Worm (Caenorhabditis elegans) whole organism, mixed stage, embryonic: ENCODE results near the gene zif-1.

Experiments used
- M03D4.4 ChIP-seq: sonication (generic microtip); optimal IDR thresholded peaks from 2 replicates; lab custom pipeline; 2017; ENCODE audit warnings: mild to moderate bottlenecking, missing genetic modification characterization, missing compliant biosample characterization
- bed-3 ChIP-seq: fragments of 200-800 bp; sonication (Bioruptor generic); optimal IDR thresholded peaks from 3 replicates; lab custom pipeline; 2018; ENCODE audit warnings: mild to moderate bottlenecking, missing genetic modification characterization, moderate library complexity, missing compliant biosample characterization
- blmp-1 ChIP-seq: fragments of 150-350 bp; optimal IDR thresholded peaks from 2 replicates; lab custom pipeline; 2014; ENCODE audit warnings: missing biosample characterization, missing genetic modification characterization
- ceh-39 ChIP-seq: fragments of 150-350 bp; optimal IDR thresholded peaks from 2 replicates; lab custom pipeline; 2014; ENCODE audit warnings: missing biosample characterization, missing genetic modification characterization
- ceh-43 ChIP-seq: fragments of 200-800 bp; sonication (Bioruptor generic); optimal IDR thresholded peaks from 2 replicates; lab custom pipeline; 2018; ENCODE audit warnings: mild to moderate bottlenecking, missing genetic modification characterization, moderate library complexity, missing compliant biosample characterization
- ceh-83 ChIP-seq: fragments of 200-800 bp; sonication (Bioruptor generic); optimal IDR thresholded peaks from 2 replicates; lab custom pipeline; 2018; ENCODE audit warnings: mild to moderate bottlenecking, missing genetic modification characterization, missing compliant biosample characterization
- ces-1 ChIP-seq: fragments of 150-350 bp; optimal IDR thresholded peaks from 2 replicates; lab custom pipeline; 2014; ENCODE audit warnings: missing biosample characterization, missing genetic modification reagents, missing genetic modification characterization
- cnd-1 ChIP-seq: fragments of 200-800 bp; sonication (Bioruptor generic); optimal IDR thresholded peaks from 2 replicates; lab custom pipeline; 2018; ENCODE audit warnings: mild to moderate bottlenecking, missing genetic modification characterization, missing compliant biosample characterization
- drap-1 ChIP-seq: fragments of 200-800 bp; sonication (Bioruptor generic); optimal IDR thresholded peaks from 3 replicates; lab custom pipeline; 2018; ENCODE audit warnings: mild to moderate bottlenecking, missing genetic modification characterization, missing compliant biosample characterization
- elt-1 ChIP-seq: sonication (generic microtip); optimal IDR thresholded peaks from 2 replicates; lab custom pipeline; 2017; ENCODE audit warnings: missing genetic modification characterization, mild to moderate bottlenecking, missing compliant biosample characterization, antibody characterized with exemption, moderate library complexity, borderline replicate concordance; ENCODE audit not compliant: insufficient read depth
- elt-3 ChIP-seq: fragments of 150-350 bp; optimal IDR thresholded peaks from 2 replicates; lab custom pipeline; 2014; ENCODE audit warnings: missing biosample characterization, missing genetic modification characterization
- flh-1 ChIP-seq: fragments of 200-800 bp; sonication (Bioruptor generic); optimal IDR thresholded peaks from 2 replicates; lab custom pipeline; 2018; ENCODE audit warnings: mild to moderate bottlenecking, missing genetic modification characterization, moderate library complexity, missing compliant biosample characterization
- ham-2 ChIP-seq: fragments of 200-800 bp; sonication (Bioruptor generic); optimal IDR thresholded peaks from 2 replicates; lab custom pipeline; 2018; ENCODE audit warnings: mild to moderate bottlenecking, missing genetic modification characterization, missing compliant biosample characterization
- hlh-1 ChIP-seq: fragments of 150-350 bp; optimal IDR thresholded peaks from 2 replicates; lab custom pipeline; 2014; ENCODE audit warnings: missing biosample characterization, missing genetic modification reagents, missing genetic modification characterization
- lin-13 ChIP-seq: fragments of 150-350 bp; optimal IDR thresholded peaks from 2 replicates; lab custom pipeline; 2014; ENCODE audit warnings: missing biosample characterization, missing genetic modification characterization
- lin-32 ChIP-seq: fragments of 200-800 bp; sonication (Bioruptor generic); optimal IDR thresholded peaks from 2 replicates; lab custom pipeline; 2018; ENCODE audit warnings: mild to moderate bottlenecking, missing genetic modification characterization, missing compliant biosample characterization
- lsy-2 ChIP-seq: fragments of 150-350 bp; optimal IDR thresholded peaks from 2 replicates; lab custom pipeline; 2014; ENCODE audit warnings: missing biosample characterization, missing genetic modification characterization
- mab-5 ChIP-seq: fragments of 150-350 bp; optimal IDR thresholded peaks from 2 replicates; lab custom pipeline; 2014; ENCODE audit warnings: missing biosample characterization, missing genetic modification characterization
- mep-1 ChIP-seq: fragments of 150-350 bp; optimal IDR thresholded peaks from 2 replicates; lab custom pipeline; 2017; ENCODE audit warnings: missing biosample characterization, missing genetic modification reagents, missing genetic modification characterization, inconsistent platforms
- mls-2 ChIP-seq: sonication (generic microtip); optimal IDR thresholded peaks from 2 replicates; lab custom pipeline; 2016; ENCODE audit warnings: mild to moderate bottlenecking, missing genetic modification characterization, moderate library complexity, missing compliant biosample characterization
- nhr-12 ChIP-seq: fragments of 150-350 bp; optimal IDR thresholded peaks from 2 replicates; lab custom pipeline; 2014; ENCODE audit warnings: missing biosample characterization, missing genetic modification characterization
- nhr-2 ChIP-seq: fragments of 150-350 bp; optimal IDR thresholded peaks from 2 replicates; lab custom pipeline; 2014; ENCODE audit warnings: missing biosample characterization, missing genetic modification characterization
- nhr-237 ChIP-seq: fragments of 150-350 bp; optimal IDR thresholded peaks from 2 replicates; lab custom pipeline; 2014; ENCODE audit warnings: missing biosample characterization, missing genetic modification characterization
- nhr-28 ChIP-seq: fragments of 150-350 bp; optimal IDR thresholded peaks from 2 replicates; lab custom pipeline; 2014; ENCODE audit warnings: missing biosample characterization, missing genetic modification characterization
- nhr-76 ChIP-seq: sonication (generic microtip); optimal IDR thresholded peaks from 2 replicates; lab custom pipeline; 2017; ENCODE audit warnings: missing biosample characterization, missing genetic modification characterization
- pha-4 ChIP-seq: fragments of 150-350 bp; optimal IDR thresholded peaks from 2 replicates; lab custom pipeline; 2018; ENCODE audit warnings: missing biosample characterization, missing genetic modification reagents, missing genetic modification characterization
- sem-2 ChIP-seq: fragments of 200-800 bp; sonication (Bioruptor generic); optimal IDR thresholded peaks from 2 replicates; lab custom pipeline; 2018; ENCODE audit warnings: mild to moderate bottlenecking, missing genetic modification characterization, missing compliant biosample characterization
- snpc-4 ChIP-seq: fragments of 150-350 bp; optimal IDR thresholded peaks from 2 replicates; lab custom pipeline; 2014; ENCODE audit warnings: missing biosample characterization, missing genetic modification characterization
- sptf-1 ChIP-seq: sonication (generic microtip); optimal IDR thresholded peaks from 2 replicates; lab custom pipeline; 2017; ENCODE audit warnings: mild to moderate bottlenecking, missing genetic modification characterization, moderate library complexity, missing compliant biosample characterization
- tbx-8 ChIP-seq: fragments of 200-800 bp; sonication (Bioruptor generic); optimal IDR thresholded peaks from 2 replicates; lab custom pipeline; 2018; ENCODE audit warnings: mild to moderate bottlenecking, missing genetic modification characterization, moderate library complexity, missing compliant biosample characterization
- unc-120 ChIP-seq: sonication (generic microtip); optimal IDR thresholded peaks from 2 replicates; lab custom pipeline; 2017; ENCODE audit warnings: missing genetic modification characterization, missing compliant biosample characterization; ENCODE audit not compliant: poor library complexity, severe bottlenecking
- unc-39 ChIP-seq: fragments of 150-350 bp; optimal IDR thresholded peaks from 2 replicates; lab custom pipeline; 2014; ENCODE audit warnings: missing biosample characterization, missing genetic modification characterization
- unc-62 ChIP-seq: fragments of 150-350 bp; optimal IDR thresholded peaks from 2 replicates; lab custom pipeline; 2014; ENCODE audit warnings: missing biosample characterization, missing genetic modification reagents, missing genetic modification characterization
- zip-8 ChIP-seq: fragments of 150-350 bp; optimal IDR thresholded peaks from 2 replicates; lab custom pipeline; 2014; ENCODE audit warnings: missing biosample characterization, missing genetic modification characterization
- ztf-11 ChIP-seq: fragments of 150-350 bp; optimal IDR thresholded peaks from 2 replicates; lab custom pipeline; 2014; ENCODE audit warnings: missing biosample characterization, missing genetic modification characterization

zif-1 gene

ce11 chrIII:9051119-9051597, 48.6 kb downstream of the zif-1 start:
- TF ChIP-seq nhr-2 = peak; percentile 22
- no peak for TF ChIP-seq elt-3 (tag; lab: Kevin White, UChicago)
- TF ChIP-seq unc-62 (GFP tag; lab: Kevin White, UChicago) = peak; percentile 58
- TF ChIP-seq sem-2 (GFP tag; lab: Kevin White, UChicago) = no peak
- TF ChIP-seq nhr-237 (tag; lab: Kevin White, UChicago) = no peak
- peak; percentile 12 for TF ChIP-seq mls-2 (tag; lab: Kevin White, UChicago)
- TF ChIP-seq ceh-43 (GFP tag; lab: Kevin White, UChicago) = peak; percentile 6
- peak; percentile 18 for TF ChIP-seq M03D4.4 (tag; lab: Kevin White, UChicago)
- TF ChIP-seq ces-1 = peak; percentile 23

ce11 chrIII:9051714-9052113, 49.1 kb downstream of the zif-1 start:
- TF ChIP-seq sem-2 (GFP tag; lab: Kevin White, UChicago) (no peak), nhr-28 (tag; lab: Kevin White, UChicago) (no peak), nhr-12 (no peak)

- TF ChIP-seq lsy-2 (tag; lab: Kevin White, UChicago) = no peak
- TF ChIP-seq cnd-1 (tag; lab: Kevin White, UChicago) = no peak
- no peak for TF ChIP-seq zip-8 (tag; lab: Kevin White, UChicago)
- peak; percentile 59 for TF ChIP-seq ces-1
- TF ChIP-seq mab-5 = no peak
- TF ChIP-seq hlh-1 (tag; lab: Kevin White, UChicago) = no peak
- TF ChIP-seq ham-2 (GFP tag; lab: Kevin White, UChicago) = peak; percentile 47
- TF ChIP-seq flh-1 (GFP tag; lab: Kevin White, UChicago) = no peak
- no peak for TF ChIP-seq sem-2 (GFP tag; lab: Kevin White, UChicago)
- peak; percentile 28 for TF ChIP-seq mls-2 (tag; lab: Kevin White, UChicago)
- TF ChIP-seq drap-1 (GFP tag; lab: Kevin White, UChicago) = no peak
Observed at ce11 chrIII:9052371-9052978, 49.9 kb downstream of the zif-1 start.

DNA sequence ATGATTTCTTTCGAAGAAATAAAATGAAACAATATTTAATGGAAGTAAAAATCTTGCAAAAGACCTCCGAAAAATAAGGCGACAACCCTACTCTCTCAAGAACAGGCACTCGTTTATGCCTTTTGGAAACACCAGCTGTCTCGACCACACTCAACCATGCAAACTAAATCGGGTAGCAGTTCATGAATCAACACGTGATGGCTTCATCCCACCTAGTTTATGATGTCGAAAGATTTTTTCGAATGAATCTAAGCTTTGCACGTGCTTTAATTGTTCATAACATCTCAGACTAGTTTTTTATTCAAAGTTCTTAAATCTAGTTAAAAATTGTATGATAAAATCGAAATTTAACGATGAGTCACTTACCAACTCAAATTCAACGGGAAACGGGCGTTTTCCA, 50.7 kb downstream of the zif-1 start:
- no peak for TF ChIP-seq mab-5
- no peak for TF ChIP-seq hlh-1 (tag; lab: Kevin White, UChicago)
- TF ChIP-seq cnd-1 (tag; lab: Kevin White, UChicago) = peak; percentile 26

DNA sequence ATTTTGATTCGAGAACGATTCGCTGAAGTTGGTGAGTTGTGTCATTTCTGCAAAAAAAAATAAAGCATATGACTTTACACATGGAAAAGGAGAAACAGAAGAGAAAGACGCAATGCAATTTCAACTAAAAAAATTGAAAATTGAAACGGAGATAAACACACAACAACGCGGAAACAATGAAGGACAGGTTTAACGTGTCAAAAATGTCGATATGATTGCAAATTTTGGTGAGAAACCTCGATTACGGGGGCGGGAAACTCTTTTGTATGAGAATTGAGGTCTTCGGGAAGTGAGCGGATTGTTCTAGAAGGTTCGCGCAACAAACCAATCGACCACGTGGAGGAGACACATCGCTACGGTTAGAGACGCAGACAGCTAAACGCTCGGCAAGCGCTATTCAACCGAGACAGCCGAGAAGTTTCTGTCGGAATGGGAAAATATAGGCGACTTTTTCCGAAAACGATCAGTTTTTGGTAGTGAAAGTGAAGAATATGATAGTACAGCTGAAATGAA, 51.2 kb downstream of the zif-1 start, which contains the start of gene R107.5:
Gene R107.5, minus strand, starts transcription at position 51 of the 513 bp plus-strand sequence.
- TF ChIP-seq nhr-28 (tag; lab: Kevin White, UChicago) (no peak), nhr-2 (peak; percentile 13), lin-32 (GFP tag; lab: Kevin White, UChicago) (no peak), bed-3 (peak; percentile 34), ceh-43 (GFP tag; lab: Kevin White, UChicago) (peak; percentile 36), tbx-8 (GFP tag; lab: Kevin White, UChicago) (no peak), hlh-1 (tag; lab: Kevin White, UChicago) (peak; percentile 20), ceh-83 (GFP tag; lab: Kevin White, UChicago) (peak; percentile 69), nhr-76 (tag; lab: Kevin White, UChicago) (no peak), elt-3 (tag; lab: Kevin White, UChicago) (peak; percentile 75), mls-2 (tag; lab: Kevin White, UChicago) (peak; percentile 91), pha-4 (tag; lab: Kevin White, UChicago) (peak; percentile 97), mep-1 (tag; lab: Kevin White, UChicago) (peak; percentile 80), nhr-12 (no peak), ceh-39 (tag; lab: Kevin White, UChicago) (peak; percentile 92), blmp-1 (tag; lab: Kevin White, UChicago) (peak; percentile 66), lin-13 (tag; lab: Kevin White, UChicago) (peak; percentile 89), unc-120 (tag; lab: Kevin White, UChicago) (peak; percentile 33), unc-62 (GFP tag; lab: Kevin White, UChicago) (peak; percentile 86), sptf-1 (tag; lab: Kevin White, UChicago) (peak; percentile 69), unc-39 (tag; lab: Kevin White, UChicago) (no peak), lsy-2 (tag; lab: Kevin White, UChicago) (peak; percentile 75), snpc-4 (tag; lab: Kevin White, UChicago) (no peak), mab-5 (no peak), M03D4.4 (tag; lab: Kevin White, UChicago) (peak; percentile 51), ham-2 (GFP tag; lab: Kevin White, UChicago) (peak; percentile 92), nhr-237 (tag; lab: Kevin White, UChicago) (peak; percentile 72), ztf-11 (tag; lab: Kevin White, UChicago) (peak; percentile 60), cnd-1 (tag; lab: Kevin White, UChicago) (peak; percentile 55), flh-1 (GFP tag; lab: Kevin White, UChicago) (no peak), elt-1 (tag; lab: Kevin White, UChicago) (no peak), sem-2 (GFP tag; lab: Kevin White, UChicago) (peak; percentile 1), zip-8 (tag; lab: Kevin White, UChicago) (no peak), ces-1 (peak; percentile 74), drap-1 (GFP tag; lab: Kevin White, UChicago) (peak; percentile 56)
